Fruit fly (Drosophila melanogaster) whole organism, embryonic: ENCODE results near the gene Obp73a.
A peak's percentile ranks its signal among the peaks of the same experiment; 100 is the strongest.

Experiments used
- Ada2b ChIP-seq: fragments of 200-800 bp; sonication (Bioruptor generic); IDR thresholded peaks from 2 replicates; pipeline ENCODE4 v1.3.6; 2022; ENCODE audit warnings: missing biosample characterization, missing genetic modification characterization
- BtbVII ChIP-seq: fragments of 200-800 bp; sonication (Bioruptor generic); optimal IDR thresholded peaks from 3 replicates; lab custom pipeline; 2017; ENCODE audit warnings: missing biosample characterization, mild to moderate bottlenecking, missing genetic modification characterization
- CG11723 ChIP-seq: fragments of 200-800 bp; sonication (Bioruptor generic); optimal IDR thresholded peaks from 2 replicates; lab custom pipeline; 2017; ENCODE audit warnings: missing biosample characterization, mild to moderate bottlenecking, missing genetic modification characterization
- CG12104 ChIP-seq: fragments of 200-800 bp; sonication (Bioruptor generic); optimal IDR thresholded peaks from 3 replicates; lab custom pipeline; 2016; ENCODE audit warnings: missing biosample characterization, missing genetic modification characterization
- CG1233 ChIP-seq: fragments of 200-800 bp; sonication (Bioruptor generic); optimal IDR thresholded peaks from 4 replicates; lab custom pipeline; 2018; ENCODE audit warnings: missing biosample characterization, mild to moderate bottlenecking, missing genetic modification characterization
- CG14710 ChIP-seq: fragments of 200-800 bp; sonication (Bioruptor generic); optimal IDR thresholded peaks from 3 replicates; lab custom pipeline; 2019; ENCODE audit warnings: missing biosample characterization, mild to moderate bottlenecking, missing genetic modification characterization, moderate library complexity
- CG14965 ChIP-seq: fragments of 200-800 bp; sonication (Bioruptor generic); optimal IDR thresholded peaks from 2 replicates; lab custom pipeline; 2016; ENCODE audit warnings: missing biosample characterization, missing genetic modification characterization, borderline replicate concordance
- CG17359 ChIP-seq: fragments of 200-800 bp; sonication (Bioruptor generic); optimal IDR thresholded peaks from 3 replicates; lab custom pipeline; 2018; ENCODE audit warnings: missing biosample characterization, mild to moderate bottlenecking, missing genetic modification characterization, moderate library complexity
- CG17802 ChIP-seq: fragments of 200-800 bp; sonication (Bioruptor generic); optimal IDR thresholded peaks from 2 replicates; lab custom pipeline; 2018; ENCODE audit warnings: missing biosample characterization, mild to moderate bottlenecking, missing genetic modification characterization, moderate library complexity
- CG2129 ChIP-seq: fragments of 200-800 bp; sonication (Bioruptor generic); IDR thresholded peaks from 2 replicates; pipeline ENCODE4 v1.3.6; 2022; ENCODE audit warnings: missing biosample characterization, missing genetic modification characterization; ENCODE audit not compliant: partially characterized antibody
- CG32772 ChIP-seq: fragments of 200-800 bp; sonication (Bioruptor generic); IDR thresholded peaks from 2 replicates; pipeline ENCODE4 v1.3.6; 2022; ENCODE audit warnings: missing biosample characterization, missing genetic modification characterization
- CG4360 ChIP-seq: fragments of 200-800 bp; sonication (Bioruptor generic); IDR thresholded peaks from 2 replicates; pipeline ENCODE4 v1.3.6; 2022; ENCODE audit warnings: missing biosample characterization, missing genetic modification characterization
- CG8359 ChIP-seq: fragments of 200-800 bp; sonication (Bioruptor generic); optimal IDR thresholded peaks from 2 replicates; lab custom pipeline; 2017; ENCODE audit warnings: missing biosample characterization, mild to moderate bottlenecking, missing genetic modification characterization, borderline replicate concordance
- CHES-1-like ChIP-seq: fragments of 200-800 bp; sonication (Bioruptor generic); optimal IDR thresholded peaks from 2 replicates; lab custom pipeline; 2016; ENCODE audit warnings: missing biosample characterization, missing genetic modification characterization
- Doc2 ChIP-seq: fragments of 200-800 bp; sonication (Bioruptor generic); IDR thresholded peaks from 2 replicates; pipeline ENCODE4 v1.3.6; 2022; ENCODE audit warnings: missing biosample characterization, missing genetic modification characterization
- Fer1 ChIP-seq: fragments of 200-800 bp; sonication (Bioruptor generic); optimal IDR thresholded peaks from 2 replicates; lab custom pipeline; 2017; ENCODE audit warnings: missing biosample characterization, mild to moderate bottlenecking, missing genetic modification characterization
- Hmr ChIP-seq: fragments of 200-800 bp; sonication (Bioruptor generic); optimal IDR thresholded peaks from 3 replicates; lab custom pipeline; 2017; ENCODE audit warnings: mild to moderate bottlenecking, missing biosample characterization, missing genetic modification reagents, missing genetic modification characterization
- Hr78 ChIP-seq, 2 experiments: fragments of 200-800 bp in 1 of 2; fragments of >200 bp in 1 of 2; sonication (Bioruptor generic) in 1 of 2; optimal IDR thresholded peaks; 2 replicates each; lab custom pipeline; 2017 to 2019; ENCODE audit warnings: missing biosample characterization in 2 of 2, missing genetic modification characterization in 2 of 2, mild to moderate bottlenecking in 1 of 2, moderate library complexity in 1 of 2
- MESR4 ChIP-seq: fragments of 200-800 bp; sonication (Bioruptor generic); optimal IDR thresholded peaks from 2 replicates; lab custom pipeline; 2018; ENCODE audit warnings: missing biosample characterization, mild to moderate bottlenecking, missing genetic modification characterization, moderate library complexity
- NC2β ChIP-seq: fragments of 200-800 bp; sonication (Bioruptor generic); optimal IDR thresholded peaks from 2 replicates; lab custom pipeline; 2016; ENCODE audit warnings: missing biosample characterization, missing genetic modification characterization
- PHDP ChIP-seq: fragments of 200-800 bp; sonication (Bioruptor generic); optimal IDR thresholded peaks from 3 replicates; lab custom pipeline; 2018; ENCODE audit warnings: missing biosample characterization, mild to moderate bottlenecking, missing genetic modification characterization, moderate library complexity
- Sox102F ChIP-seq: fragments of 200-800 bp; sonication (Bioruptor generic); optimal IDR thresholded peaks from 2 replicates; lab custom pipeline; 2018; ENCODE audit warnings: missing biosample characterization, mild to moderate bottlenecking, missing genetic modification characterization, moderate library complexity
- Sry-β ChIP-seq: fragments of 200-800 bp; sonication (Bioruptor generic); optimal IDR thresholded peaks from 2 replicates; lab custom pipeline; 2018; ENCODE audit warnings: missing biosample characterization, mild to moderate bottlenecking, missing genetic modification characterization, moderate library complexity
- Taf1 ChIP-seq: fragments of 200-800 bp; sonication (Bioruptor generic); IDR thresholded peaks from 2 replicates; pipeline ENCODE4 v1.3.6; 2022; ENCODE audit warnings: missing biosample characterization, missing genetic modification characterization
- Vsx1 ChIP-seq: fragments of 200-800 bp; sonication (Bioruptor generic); optimal IDR thresholded peaks from 2 replicates; lab custom pipeline; 2017; ENCODE audit warnings: missing biosample characterization, mild to moderate bottlenecking, missing genetic modification characterization, missing genetic modification reagents
- chinmo ChIP-seq: fragments of 200-800 bp; sonication (Bioruptor generic); IDR thresholded peaks from 4 replicates; pipeline ENCODE4 v1.3.6; 2022; ENCODE audit warnings: missing biosample characterization, missing genetic modification characterization; ENCODE audit not compliant: partially characterized antibody
- cwo ChIP-seq: fragments of 200-800 bp; sonication (Bioruptor generic); optimal IDR thresholded peaks from 3 replicates; lab custom pipeline; 2017; ENCODE audit warnings: missing biosample characterization, missing genetic modification characterization, mild to moderate bottlenecking, moderate library complexity, missing genetic modification reagents
- da ChIP-seq: fragments of 200-800 bp; sonication (Bioruptor generic); optimal IDR thresholded peaks from 2 replicates; lab custom pipeline; 2016; ENCODE audit warnings: missing biosample characterization, missing genetic modification characterization
- exex ChIP-seq: fragments of 200-800 bp; sonication (Bioruptor generic); optimal IDR thresholded peaks from 4 replicates; lab custom pipeline; 2018; ENCODE audit warnings: missing biosample characterization, mild to moderate bottlenecking, missing genetic modification characterization, moderate library complexity
- fd64A ChIP-seq: fragments of 200-800 bp; sonication (Bioruptor generic); optimal IDR thresholded peaks from 3 replicates; lab custom pipeline; 2018; ENCODE audit warnings: missing biosample characterization, mild to moderate bottlenecking, missing genetic modification characterization
- ftz-f1 ChIP-seq: fragments of 200-800 bp; sonication (Bioruptor generic); optimal IDR thresholded peaks from 2 replicates; lab custom pipeline; 2016; ENCODE audit warnings: missing biosample characterization, missing genetic modification characterization
- hkb ChIP-seq, 2 experiments: fragments of 200-800 bp in 1 of 2; fragments of >200 bp in 1 of 2; sonication (Bioruptor generic) in 1 of 2; IDR thresholded peaks in 1 of 2; optimal IDR thresholded peaks in 1 of 2; 2 replicates each; pipeline versions ENCODE4 v1.3.6 to Lab custom; 2017 to 2022; ENCODE audit warnings: missing biosample characterization in 1 of 2, missing genetic modification characterization in 1 of 2
- hth ChIP-seq: fragments of >200 bp; optimal IDR thresholded peaks from 2 replicates; lab custom pipeline; 2017; ENCODE audit warnings: inconsistent platforms
- jing ChIP-seq: fragments of 200-800 bp; sonication (Bioruptor generic); optimal IDR thresholded peaks from 2 replicates; lab custom pipeline; 2018; ENCODE audit warnings: missing biosample characterization, mild to moderate bottlenecking, missing genetic modification characterization
- lov ChIP-seq, 2 experiments: fragments of 200-800 bp in 1 of 2; fragments of >200 bp in 1 of 2; sonication (Bioruptor generic) in 1 of 2; IDR thresholded peaks in 1 of 2; optimal IDR thresholded peaks in 1 of 2; 2 replicates in 1 of 2; 3 replicates in 1 of 2; pipeline versions ENCODE4 v1.3.6 to Lab custom; 2017 to 2022; ENCODE audit warnings: missing biosample characterization in 1 of 2, missing genetic modification characterization in 1 of 2
- luna ChIP-seq: fragments of 200-800 bp; sonication (Bioruptor generic); optimal IDR thresholded peaks from 2 replicates; lab custom pipeline; 2016; ENCODE audit warnings: missing biosample characterization, missing genetic modification characterization
- mirr ChIP-seq: fragments of 200-800 bp; sonication (Bioruptor generic); optimal IDR thresholded peaks from 3 replicates; lab custom pipeline; 2018; ENCODE audit warnings: missing biosample characterization, mild to moderate bottlenecking, missing genetic modification characterization
- nau ChIP-seq: fragments of 200-800 bp; sonication (Bioruptor generic); optimal IDR thresholded peaks from 3 replicates; lab custom pipeline; 2017; ENCODE audit warnings: missing biosample characterization, mild to moderate bottlenecking, missing genetic modification characterization, missing genetic modification reagents
- onecut ChIP-seq: fragments of 200-800 bp; sonication (Bioruptor generic); IDR thresholded peaks from 2 replicates; pipeline ENCODE4 v1.3.6; 2022; ENCODE audit warnings: missing biosample characterization, missing genetic modification characterization
- otp ChIP-seq: fragments of 200-800 bp; sonication (Bioruptor generic); IDR thresholded peaks from 3 replicates; pipeline ENCODE4, ENCODE4 v1.3.6; 2022; ENCODE audit warnings: missing biosample characterization, missing genetic modification characterization
- p53 ChIP-seq: fragments of 200-800 bp; sonication (Bioruptor generic); optimal IDR thresholded peaks from 2 replicates; lab custom pipeline; 2016; ENCODE audit warnings: missing biosample characterization, missing genetic modification characterization
- psq ChIP-seq: fragments of 200-800 bp; sonication (Bioruptor generic); optimal IDR thresholded peaks from 2 replicates; lab custom pipeline; 2017; ENCODE audit warnings: missing biosample characterization, missing genetic modification characterization
- sens ChIP-seq: fragments of 200-800 bp; sonication (Bioruptor generic); peaks from one replicate; lab custom pipeline; 2016; ENCODE audit warnings: missing biosample characterization, missing genetic modification characterization
- tio ChIP-seq: fragments of 200-800 bp; sonication (Bioruptor generic); optimal IDR thresholded peaks from 2 replicates; lab custom pipeline; 2017; ENCODE audit warnings: missing biosample characterization, missing genetic modification characterization, inconsistent platforms
- tll ChIP-seq, 2 experiments: fragments of 200-800 bp in 1 of 2; fragments of >200 bp in 1 of 2; sonication (Bioruptor generic) in 1 of 2; optimal IDR thresholded peaks; 2 replicates each; lab custom pipeline; 2017 to 2019; ENCODE audit warnings: missing biosample characterization in 2 of 2, missing genetic modification characterization in 2 of 2, mild to moderate bottlenecking in 1 of 2, moderate library complexity in 1 of 2
- vfl ChIP-seq: fragments of 200-800 bp; sonication (Bioruptor generic); optimal IDR thresholded peaks from 2 replicates; lab custom pipeline; 2016; ENCODE audit warnings: missing biosample characterization, missing genetic modification characterization
- z ChIP-seq: fragments of 200-800 bp; sonication (Bioruptor generic); IDR thresholded peaks from 3 replicates; pipeline ENCODE4 v1.3.6; 2022; ENCODE audit warnings: missing biosample characterization, missing genetic modification characterization

Gene Obp73a

DNA sequence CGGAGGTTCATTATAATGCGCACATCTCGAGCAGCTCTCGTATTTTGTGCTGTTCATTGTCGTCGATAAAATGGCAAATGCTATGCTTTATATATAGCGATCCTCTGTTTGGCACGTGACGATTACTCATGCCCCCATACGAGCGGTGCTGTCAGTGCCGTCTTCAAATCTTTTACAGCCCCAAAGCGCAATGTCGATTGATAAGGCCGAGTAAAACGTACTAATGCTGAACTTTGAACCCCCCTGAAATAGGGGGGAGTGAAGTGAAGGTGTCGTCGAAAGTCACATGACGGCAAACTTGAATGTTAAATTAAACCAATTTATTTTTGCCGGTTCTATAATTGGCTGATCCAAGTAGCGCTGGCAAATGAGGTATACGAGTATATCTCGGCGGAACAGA, 56.1 kb downstream of the Obp73a start (continued):
- TF ChIP-seq jing (no peak), Hmr (GFP tag; lab: Kevin White, UChicago) (no peak), CG14710 (no peak), CG2129 (no peak), nau (GFP tag; lab: Kevin White, UChicago) (no peak), onecut (GFP tag; lab: Robert Waterston, UW) (no peak), p53 (GFP tag; lab: Kevin White, UChicago) (no peak), CG4360 (GFP tag; lab: Robert Waterston, UW) (no peak), CG8359 (GFP tag; lab: Kevin White, UChicago) (no peak), CG14965 (GFP tag; lab: Kevin White, UChicago) (no peak), CG17802 (tag; lab: Kevin White, UChicago) (no peak), Hr78 (GFP tag; optimal IDR thresholded peaks at IDR 0.05; lab: Kevin White, UChicago) (peak in 1 of 2 experiments; percentile 64), lov (optimal IDR thresholded peaks at IDR 0.05; lab: Kevin White, UChicago) (no peak), lov (GFP tag; IDR thresholded peaks at IDR 0.05; lab: Robert Waterston, UW) (no peak), hkb (optimal IDR thresholded peaks at IDR 0.05; lab: Kevin White, UChicago) (no peak), hkb (GFP tag; IDR thresholded peaks at IDR 0.05; lab: Robert Waterston, UW) (no peak), Doc2 (GFP tag; lab: Robert Waterston, UW) (no peak), CG12104 (GFP tag; lab: Kevin White, UChicago) (no peak), psq (no peak), mirr (GFP tag; lab: Kevin White, UChicago) (peak; percentile 39), z (GFP tag; lab: Robert Waterston, UW) (no peak), hth (lab: Kevin White, UChicago) (no peak), BtbVII (no peak), CG1233 (GFP tag; lab: Kevin White, UChicago) (no peak), sens (GFP tag; lab: Kevin White, UChicago) (peak; percentile 45), NC2β (no peak), cwo (GFP tag; lab: Kevin White, UChicago) (peak; percentile 92), vfl (GFP tag; lab: Kevin White, UChicago) (no peak), CG32772 (no peak), fd64A (GFP tag; lab: Kevin White, UChicago) (no peak), Fer1 (GFP tag; lab: Kevin White, UChicago) (no peak), MESR4 (GFP tag; lab: Kevin White, UChicago) (no peak), Taf1 (GFP tag; lab: Robert Waterston, UW) (no peak), CHES-1-like (no peak), Vsx1 (GFP tag; lab: Kevin White, UChicago) (no peak), PHDP (tag; lab: Kevin White, UChicago) (no peak), da (no peak), chinmo (0 out of 4 replicates have a peak, but pooled peaks have one; percentile 44), CG11723 (GFP tag; lab: Kevin White, UChicago) (no peak), CG17359 (no peak), Sry-β (GFP tag; lab: Kevin White, UChicago) (no peak), Ada2b (GFP tag; lab: Robert Waterston, UW) (no peak), exex (no peak), Sox102F (GFP tag; lab: Kevin White, UChicago) (no peak), tio (GFP tag; lab: Kevin White, UChicago) (no peak), luna (GFP tag; lab: Kevin White, UChicago) (no peak), otp (GFP tag; lab: Robert Waterston, UW) (no peak), ftz-f1 (GFP tag; lab: Kevin White, UChicago) (peak; percentile 0), tll (GFP tag; optimal IDR thresholded peaks at IDR 0.05; lab: Kevin White, UChicago) (no peak)
